Worm (Caenorhabditis elegans) whole organism, L4/young adult: ENCODE data around the gene fbxa-134.

Experiments used
- W03F9.2 ChIP-seq: fragments of 150-350 bp; optimal IDR thresholded peaks from 2 replicates; lab custom pipeline; 2014; ENCODE audit warnings: missing biosample characterization, missing genetic modification characterization
- dao-5 ChIP-seq: sonication (generic microtip); optimal IDR thresholded peaks from 2 replicates; lab custom pipeline; 2016; ENCODE audit warnings: missing genotype, missing genetic modification characterization, moderate library complexity, missing compliant biosample characterization
- him-1 ChIP-seq: sonication (generic microtip); optimal IDR thresholded peaks from 2 replicates; lab custom pipeline; 2016; ENCODE audit warnings: missing genotype, missing genetic modification reagents, missing genetic modification characterization, missing compliant biosample characterization

Gene fbxa-134

ce11 chrV:17317786-17318185, 34.9 kb downstream of the fbxa-134 start, which contains the start of gene srz-58:
Gene srz-58 (plus strand): TSS chrV:17318147.
- TF ChIP-seq dao-5 (tag; lab: Kevin White, UChicago) (no peak), W03F9.2 (no peak), him-1 (tag; lab: Kevin White, UChicago) (no peak)

- TF ChIP-seq him-1 (tag; lab: Kevin White, UChicago) (no peak), dao-5 (tag; lab: Kevin White, UChicago) (no peak), W03F9.2 (no peak)
Measured at ce11 chrV:17317297-17317696, 35.4 kb downstream of the fbxa-134 start.

ce11 chrV:17315063-17315462, 37.6 kb downstream of the fbxa-134 start, which contains the start of gene F31E9.6:
Gene F31E9.6 (minus strand): TSS chrV:17315153.
- TF ChIP-seq W03F9.2 (no peak), him-1 (tag; lab: Kevin White, UChicago) (no peak), dao-5 (tag; lab: Kevin White, UChicago) (no peak)

ce11 chrV:17312386-17312785, 40.3 kb downstream of the fbxa-134 start, which contains the start of gene Y61B8B.3:
Gene Y61B8B.3 (minus strand): TSS chrV:17312486.
- no peak for TF ChIP-seq W03F9.2
- no peak for TF ChIP-seq him-1 (tag; lab: Kevin White, UChicago)
- no peak for TF ChIP-seq dao-5 (tag; lab: Kevin White, UChicago)

- TF ChIP-seq him-1 (tag; lab: Kevin White, UChicago), result no peak
- TF ChIP-seq W03F9.2, result no peak
- TF ChIP-seq dao-5 (tag; lab: Kevin White, UChicago), result no peak
Measured at ce11 chrV:17307926-17308325, 44.7 kb downstream of the fbxa-134 start.

- TF ChIP-seq him-1 (tag; lab: Kevin White, UChicago) (no peak), dao-5 (tag; lab: Kevin White, UChicago) (no peak), W03F9.2 (no peak)
Measured at ce11 chrV:17303392-17303791, 49.3 kb downstream of the fbxa-134 start.

- TF ChIP-seq dao-5 (tag; lab: Kevin White, UChicago), result no peak
- TF ChIP-seq him-1 (tag; lab: Kevin White, UChicago), result no peak
- no peak for TF ChIP-seq W03F9.2
Measured at ce11 chrV:17302754-17303153, 49.9 kb downstream of the fbxa-134 start, which contains the start of gene sri-70. Gene sri-70 (plus strand): TSS chrV:17303054.

- TF ChIP-seq him-1 (tag; lab: Kevin White, UChicago) (no peak), W03F9.2 (no peak), dao-5 (tag; lab: Kevin White, UChicago) (no peak)
Measured at ce11 chrV:17301375-17301774, 51.3 kb downstream of the fbxa-134 start, which contains the start of gene K10G4.5. Gene K10G4.5 (minus strand): TSS chrV:17301475.
